Worm (Caenorhabditis elegans) whole organism, young adult: ENCODE results near the gene gex-5.

Experiments
- B0035.1 ChIP-seq: sonication (generic microtip); optimal IDR thresholded peaks from 2 replicates; lab custom pipeline; 2016; ENCODE audit warnings: missing genetic modification characterization, mild to moderate bottlenecking, missing compliant biosample characterization, missing genotype, missing genetic modification reagents
- B0336.3 ChIP-seq: fragments of 200-800 bp; sonication (Bioruptor generic); IDR thresholded peaks from 2 replicates; pipeline ENCODE4 v1.3.6; 2022; ENCODE audit warnings: missing genetic modification characterization, missing compliant biosample characterization
- C17E4.6 ChIP-seq: fragments of 200-800 bp; sonication (Bioruptor generic); IDR thresholded peaks from 2 replicates; pipeline ENCODE4 v1.3.6; 2022; ENCODE audit warnings: missing genetic modification reagents, missing genetic modification characterization, missing compliant biosample characterization
- D2030.7 ChIP-seq: fragments of 200-800 bp; sonication (Bioruptor generic); IDR thresholded peaks from 2 replicates; pipeline ENCODE4 v1.3.6; 2022; ENCODE audit warnings: missing genetic modification reagents, missing genetic modification characterization, missing compliant biosample characterization
- F49E8.2 ChIP-seq: sonication (generic microtip); optimal IDR thresholded peaks from 3 replicates; lab custom pipeline; 2017; ENCODE audit warnings: missing genetic modification characterization, mild to moderate bottlenecking, missing compliant biosample characterization, antibody characterized with exemption, moderate library complexity; ENCODE audit not compliant: insufficient read depth
- F55B11.4 ChIP-seq: sonication (generic microtip); optimal IDR thresholded peaks from 2 replicates; lab custom pipeline; 2016; ENCODE audit warnings: missing compliant biosample characterization, missing genetic modification characterization, borderline replicate concordance; ENCODE audit not compliant: insufficient read depth
- Y95B8A.8 ChIP-seq: fragments of 200-800 bp; sonication (Bioruptor generic); IDR thresholded peaks from 2 replicates; pipeline ENCODE4 v1.3.6; 2022; ENCODE audit warnings: missing genetic modification reagents, missing genetic modification characterization, missing compliant biosample characterization
- akir-1 ChIP-seq: fragments of 200-800 bp; sonication (Bioruptor generic); optimal IDR thresholded peaks from 2 replicates; lab custom pipeline; 2018; ENCODE audit warnings: mild to moderate bottlenecking, missing genetic modification characterization, moderate library complexity, missing compliant biosample characterization
- ama-1 ChIP-seq, 3 experiments: fragments of 150-350 bp in 1 of 3; sonication (generic microtip) in 2 of 3; optimal IDR thresholded peaks; 2 replicates each; lab custom pipeline; 2014 to 2018; ENCODE audit warnings: missing biosample characterization in 2 of 3, missing genetic modification characterization in 2 of 3, missing genetic modification reagents in 2 of 3
- aptf-2 ChIP-seq: fragments of 200-800 bp; sonication (Bioruptor generic); conservative IDR thresholded peaks from 2 replicates; pipeline ENCODE4 v1.3.6; 2022; ENCODE audit warnings: missing genetic modification reagents, missing genetic modification characterization, missing compliant biosample characterization
- aptf-3 ChIP-seq: fragments of 200-800 bp; sonication (Bioruptor generic); IDR thresholded peaks from 2 replicates; pipeline ENCODE4 v1.3.6; 2022; ENCODE audit warnings: missing genetic modification characterization, missing compliant biosample characterization
- attf-5 ChIP-seq: fragments of 200-800 bp; sonication (Bioruptor generic); optimal IDR thresholded peaks from 2 replicates; lab custom pipeline; 2018; ENCODE audit warnings: mild to moderate bottlenecking, missing genetic modification characterization, missing compliant biosample characterization
- bed-1 ChIP-seq: fragments of 200-800 bp; sonication (Bioruptor generic); IDR thresholded peaks from 2 replicates; pipeline ENCODE4 v1.3.6; 2022; ENCODE audit warnings: missing genetic modification reagents, missing genetic modification characterization, missing compliant biosample characterization
- ekl-4 ChIP-seq: fragments of 200-800 bp; sonication (Bioruptor generic); IDR thresholded peaks from 2 replicates; pipeline ENCODE4 v1.3.6; 2022; ENCODE audit warnings: missing genetic modification reagents, missing genetic modification characterization, missing compliant biosample characterization
- hmg-1.2 ChIP-seq: fragments of 200-800 bp; sonication (Bioruptor generic); IDR thresholded peaks from 2 replicates; pipeline ENCODE4 v1.3.6; 2022; ENCODE audit warnings: missing genetic modification reagents, missing genetic modification characterization, missing compliant biosample characterization
- hmg-20 ChIP-seq: fragments of 200-800 bp; sonication (Bioruptor generic); IDR thresholded peaks from 2 replicates; pipeline ENCODE4 v1.3.6; 2022; ENCODE audit warnings: missing genetic modification reagents, missing genetic modification characterization, missing compliant biosample characterization
- hrde-1 ChIP-seq: sonication (generic microtip); optimal IDR thresholded peaks from 2 replicates; lab custom pipeline; 2016; ENCODE audit warnings: missing genetic modification characterization, mild to moderate bottlenecking, missing compliant biosample characterization, moderate library complexity, missing genotype, missing genetic modification reagents, borderline replicate concordance
- lsl-1 ChIP-seq: fragments of 200-800 bp; sonication (Bioruptor generic); optimal IDR thresholded peaks from 2 replicates; lab custom pipeline; 2018; ENCODE audit warnings: mild to moderate bottlenecking, missing genetic modification characterization, moderate library complexity, missing compliant biosample characterization
- madf-3 ChIP-seq: fragments of 200-800 bp; sonication (Bioruptor generic); IDR thresholded peaks from 2 replicates; pipeline ENCODE4 v1.3.6; 2022; ENCODE audit warnings: missing genetic modification reagents, missing genetic modification characterization, missing compliant biosample characterization
- madf-8 ChIP-seq: fragments of 200-800 bp; sonication (Bioruptor generic); conservative IDR thresholded peaks from 2 replicates; pipeline ENCODE4 v1.3.6; 2022; ENCODE audit warnings: missing genetic modification reagents, missing genetic modification characterization, missing compliant biosample characterization
- mcd-1 ChIP-seq: fragments of 200-800 bp; sonication (Bioruptor generic); IDR thresholded peaks from 2 replicates; pipeline ENCODE4 v1.3.6; 2022; ENCODE audit warnings: missing genetic modification reagents, missing genetic modification characterization, missing compliant biosample characterization
- mes-4 ChIP-seq: sonication (generic microtip); optimal IDR thresholded peaks from 2 replicates; lab custom pipeline; 2016; ENCODE audit warnings: missing genotype, missing genetic modification characterization, missing compliant biosample characterization
- nhr-80 ChIP-seq: sonication (generic microtip); optimal IDR thresholded peaks from 2 replicates; lab custom pipeline; 2016; ENCODE audit warnings: missing genetic modification characterization, missing compliant biosample characterization
- nhr-90 ChIP-seq: sonication (generic microtip); optimal IDR thresholded peaks from 2 replicates; lab custom pipeline; 2016; ENCODE audit warnings: missing genotype, mild to moderate bottlenecking, missing genetic modification characterization, missing compliant biosample characterization
- rpc-1 ChIP-seq, 2 experiments: fragments of 150-350 bp in 1 of 2; sonication (generic microtip) in 1 of 2; optimal IDR thresholded peaks; 2 replicates each; lab custom pipeline; 2014 to 2018; ENCODE audit warnings: missing biosample characterization in 1 of 2, missing genetic modification characterization in 1 of 2, missing genetic modification reagents in 1 of 2, missing genotype in 1 of 2
- snpc-3.4 ChIP-seq: sonication (generic microtip); optimal IDR thresholded peaks from 2 replicates; lab custom pipeline; 2017; ENCODE audit warnings: missing genetic modification characterization, mild to moderate bottlenecking, missing compliant biosample characterization, antibody characterized with exemption, moderate library complexity, missing genotype, missing genetic modification reagents
- sptf-2 ChIP-seq: fragments of 200-800 bp; sonication (Bioruptor generic); optimal IDR thresholded peaks from 2 replicates; lab custom pipeline; 2018; ENCODE audit warnings: mild to moderate bottlenecking, missing genetic modification characterization, missing compliant biosample characterization
- tbp1 ChIP-seq: fragments of 200-800 bp; sonication (Bioruptor generic); optimal IDR thresholded peaks from 2 replicates; lab custom pipeline; 2018; ENCODE audit warnings: mild to moderate bottlenecking, missing genetic modification characterization, missing compliant biosample characterization
- xnd-1 ChIP-seq: sonication (generic microtip); optimal IDR thresholded peaks from 2 replicates; lab custom pipeline; 2016; ENCODE audit warnings: missing genotype, missing genetic modification reagents, missing genetic modification characterization, missing compliant biosample characterization
- ztf-22 ChIP-seq: fragments of 200-800 bp; sonication (Bioruptor generic); optimal IDR thresholded peaks from 2 replicates; lab custom pipeline; 2018; ENCODE audit warnings: mild to moderate bottlenecking, missing genetic modification characterization, moderate library complexity, missing compliant biosample characterization
- ztf-26 ChIP-seq: sonication (generic microtip); optimal IDR thresholded peaks from 2 replicates; lab custom pipeline; 2017; ENCODE audit warnings: missing genetic modification characterization, missing compliant biosample characterization
- ztf-6 ChIP-seq: fragments of 200-800 bp; sonication (Bioruptor generic); IDR thresholded peaks from 2 replicates; pipeline ENCODE4 v1.3.6; 2022; ENCODE audit warnings: missing genetic modification reagents, missing genetic modification characterization, missing compliant biosample characterization

The gex-5 gene

ce11 chrIII:4779855-4780254, 1.9 kb downstream of the gex-5 start, which contains the start of gene B0393.9:
B0393.9 (minus strand) TSS chrIII:4780157.
- TF ChIP-seq F55B11.4 (tag; lab: Kevin White, UChicago) = no peak
- TF ChIP-seq hmg-1.2 (GFP tag; lab: Robert Waterston, UW) = no peak
- TF ChIP-seq nhr-80 (tag; lab: Kevin White, UChicago) = peak; percentile 20
- TF ChIP-seq snpc-3.4 (tag; lab: Kevin White, UChicago) = no peak

ce11 chrIII:4778003-4778402, 3.8 kb downstream of the gex-5 start, which contains the start of gene B0393.7:
B0393.7 (minus strand) TSS chrIII:4778103.
- no peak for TF ChIP-seq hrde-1 (tag; lab: Kevin White, UChicago)
- TF ChIP-seq akir-1 (GFP tag; lab: Kevin White, UChicago) = no peak
- TF ChIP-seq aptf-3 = no peak
- TF ChIP-seq mes-4 (tag; lab: Kevin White, UChicago) = no peak
- no peak for TF ChIP-seq rpc-1 (optimal IDR thresholded peaks at IDR 0.05; lab: Kevin White, UChicago)
- no peak for TF ChIP-seq rpc-1 (tag; optimal IDR thresholded peaks at IDR 0.05; lab: Kevin White, UChicago)
- TF ChIP-seq tbp1 (GFP tag; lab: Kevin White, UChicago) = no peak
- TF ChIP-seq ztf-6 = no peak
- TF ChIP-seq D2030.7 (GFP tag; lab: Robert Waterston, UW) = no peak

- TF ChIP-seq lsl-1 (no peak), bed-1 (no peak), Y95B8A.8 (GFP tag; lab: Robert Waterston, UW) (no peak), ztf-6 (no peak), madf-3 (GFP tag; lab: Robert Waterston, UW) (no peak), aptf-2 (GFP tag; lab: Robert Waterston, UW) (no peak), snpc-3.4 (tag; lab: Kevin White, UChicago) (no peak), attf-5 (no peak), B0336.3 (GFP tag; lab: Robert Waterston, UW) (no peak), B0035.1 (no peak), nhr-90 (tag; lab: Kevin White, UChicago) (no peak), ama-1 (optimal IDR thresholded peaks at IDR 0.05; lab: Kevin White, UChicago) (no peak), ama-1 (GFP tag; optimal IDR thresholded peaks at IDR 0.05; lab: Kevin White, UChicago) (no peak), ztf-22 (GFP tag; lab: Kevin White, UChicago) (no peak), sptf-2 (GFP tag; lab: Kevin White, UChicago) (no peak), F49E8.2 (tag; lab: Kevin White, UChicago) (no peak)
Measured at ce11 chrIII:4767869-4768645, 13.7 kb downstream of the gex-5 start.

- TF ChIP-seq D2030.7 (GFP tag; lab: Robert Waterston, UW) (no peak), ztf-6 (no peak)
Measured at ce11 chrIII:4766842-4767241, 14.9 kb downstream of the gex-5 start.

ce11 chrIII:4765474-4765873, 16.3 kb downstream of the gex-5 start, which contains the start of gene B0393.5:
B0393.5 (plus strand) TSS chrIII:4765774.
- TF ChIP-seq ztf-26 (no peak), hmg-20 (GFP tag; lab: Robert Waterston, UW) (no peak), madf-8 (GFP tag; lab: Robert Waterston, UW) (no peak), xnd-1 (tag; lab: Kevin White, UChicago) (no peak), C17E4.6 (GFP tag; lab: Robert Waterston, UW) (no peak), mcd-1 (GFP tag; lab: Robert Waterston, UW) (no peak), hmg-1.2 (GFP tag; lab: Robert Waterston, UW) (no peak), ekl-4 (no peak)
